Worm (Caenorhabditis elegans): Measurements from ENCODE around the gene ZK673.2.
A peak's percentile ranks its signal among the peaks of the same experiment; 100 is the strongest.

DNA sequence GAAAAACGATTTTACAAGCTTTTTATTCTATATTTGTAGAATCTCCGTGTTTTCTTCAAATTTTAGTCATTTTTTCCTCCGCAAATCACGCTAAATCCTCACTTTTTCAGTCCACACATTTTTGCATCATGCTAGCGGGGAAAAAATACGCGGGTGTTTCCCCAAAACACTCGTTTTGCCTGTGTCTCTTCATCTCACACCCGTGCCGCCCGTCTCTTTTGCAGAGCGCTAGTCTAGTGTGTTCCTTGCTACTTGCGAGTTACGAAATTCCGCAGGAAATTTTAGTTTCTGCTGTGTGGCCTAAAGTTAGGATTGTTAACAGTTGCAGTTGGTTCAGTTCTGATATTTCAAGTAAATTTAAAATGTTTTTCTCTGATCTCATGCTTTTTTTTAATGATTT is 2.3 kb upstream of the ZK673.2 start:
- peak; percentile 23 for TF ChIP-seq ama-1 (optimal IDR thresholded peaks at IDR 0.05)
- TF ChIP-seq aha-1 (tag), result peak; percentile 83
- TF ChIP-seq unc-62 (GFP tag; optimal IDR thresholded peaks at IDR 0.05 in 1 of 2), result no peak
- no peak for TF ChIP-seq unc-62 (tag; optimal IDR thresholded peaks at IDR 0.05)
- no peak for TF ChIP-seq nhr-6 (tag; optimal IDR thresholded peaks at IDR 0.05)
- no peak for TF ChIP-seq mdt-29 (GFP tag; IDR thresholded peaks at IDR 0.05)
- TF ChIP-seq Y5F2A.4 (GFP tag; optimal IDR thresholded peaks at IDR 0.05), result no peak
- no peak for TF ChIP-seq skn-1 (tag; optimal IDR thresholded peaks at IDR 0.05)
- no peak for TF ChIP-seq nhr-237 (tag; optimal IDR thresholded peaks at IDR 0.05)
- peak; percentile 17 for TF ChIP-seq dpl-1 (GFP tag; optimal IDR thresholded peaks at IDR 0.05)
- no peak for TF ChIP-seq duxl-1 (tag; optimal IDR thresholded peaks at IDR 0.05; ENCODE audit: poor library complexity)
- TF ChIP-seq arid-1 (GFP tag; conservative IDR thresholded peaks at IDR 0.05), result no peak
- TF ChIP-seq lin-13 (GFP tag; optimal IDR thresholded peaks at IDR 0.05), result no peak
- no peak for TF ChIP-seq unc-39 (tag; optimal IDR thresholded peaks at IDR 0.05)
- peak; percentile 75 for TF ChIP-seq nhr-11 (tag; optimal IDR thresholded peaks at IDR 0.05)

Data from whole organism, L4 larva.